Worm (Caenorhabditis elegans) whole organism, midembryonic: ENCODE measurements around the gene tatn-1.

ENCODE experiments used
- T22C8.4 ChIP-seq: fragments of 200-800 bp; sonication (Bioruptor generic); IDR thresholded peaks from 2 replicates; pipeline ENCODE4 v1.3.6; 2022; ENCODE audit warnings: missing genetic modification characterization, missing compliant biosample characterization
- cog-1 ChIP-seq: sonication (generic microtip); optimal IDR thresholded peaks from 2 replicates; lab custom pipeline; 2016; ENCODE audit warnings: missing genetic modification characterization, missing compliant biosample characterization
- flt-1 ChIP-seq: fragments of 200-800 bp; sonication (Bioruptor generic); IDR thresholded peaks from 2 replicates; pipeline ENCODE4 v1.3.6; 2022; ENCODE audit warnings: missing genetic modification characterization, missing compliant biosample characterization
- klf-2 ChIP-seq: fragments of 200-800 bp; sonication (Bioruptor generic); conservative IDR thresholded peaks from 2 replicates; pipeline ENCODE4 v1.3.6; 2022; ENCODE audit warnings: missing genetic modification reagents, missing genetic modification characterization, missing compliant biosample characterization
- ref-1 ChIP-seq: fragments of 200-800 bp; sonication (Bioruptor generic); conservative IDR thresholded peaks from 2 replicates; pipeline ENCODE4 v1.3.6; 2022; ENCODE audit warnings: missing genetic modification reagents, missing genetic modification characterization, missing compliant biosample characterization
- tab-1 ChIP-seq: fragments of 200-800 bp; sonication (Bioruptor generic); IDR thresholded peaks from 2 replicates; pipeline ENCODE4 v1.3.6; 2022; ENCODE audit warnings: missing genetic modification characterization, missing compliant biosample characterization
- ztf-29 ChIP-seq: fragments of 200-800 bp; sonication (Bioruptor generic); IDR thresholded peaks from 2 replicates; pipeline ENCODE4 v1.3.6; 2022; ENCODE audit warnings: missing genetic modification reagents, missing genetic modification characterization, missing compliant biosample characterization

DNA sequence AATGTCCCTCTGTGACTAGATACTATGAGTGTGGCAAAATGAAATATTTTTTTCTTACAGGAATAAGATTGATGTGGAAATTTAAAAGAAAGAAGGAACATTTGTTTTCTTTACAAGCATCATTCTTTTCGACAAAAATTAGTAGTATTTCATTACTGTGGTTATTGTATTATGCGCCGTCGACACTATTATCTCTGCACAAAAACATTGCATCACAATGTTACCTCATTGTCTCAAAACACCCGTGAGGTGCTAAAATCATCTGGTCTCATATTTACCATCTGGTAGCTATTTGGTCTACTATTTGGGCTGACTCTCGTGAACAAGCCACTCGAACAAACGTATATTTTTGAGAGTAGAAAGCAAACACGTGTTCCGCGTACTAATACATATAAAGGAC, 31.3 kb upstream of the tatn-1 start:
- no peak for TF ChIP-seq ztf-29 (GFP tag; lab: Robert Waterston, UW)
- TF ChIP-seq cog-1: no peak
- TF ChIP-seq tab-1 (GFP tag; lab: Robert Waterston, UW): no peak
- no peak for TF ChIP-seq ref-1 (GFP tag; lab: Robert Waterston, UW)
- TF ChIP-seq flt-1 (GFP tag; lab: Robert Waterston, UW): no peak
- TF ChIP-seq T22C8.4 (GFP tag; lab: Robert Waterston, UW): no peak
- no peak for TF ChIP-seq klf-2
